Worm (Caenorhabditis elegans) whole organism, L1 larva: ENCODE measurements around the gene C44B9.3.

Experiments used
- blmp-1 ChIP-seq: fragments of 150-350 bp; optimal IDR thresholded peaks from 2 replicates; lab custom pipeline; 2014; ENCODE audit warnings: missing biosample characterization, missing genetic modification characterization
- ceh-82 ChIP-seq, 3 experiments: fragments of 150-350 bp in 1 of 3; sonication (generic microtip) in 2 of 3; optimal IDR thresholded peaks; 2 replicates each; lab custom pipeline; 2014 to 2017; ENCODE audit warnings: missing biosample characterization in 3 of 3, missing genetic modification characterization in 3 of 3
- ceh-90 ChIP-seq: sonication (generic microtip); optimal IDR thresholded peaks from 2 replicates; lab custom pipeline; 2016; ENCODE audit warnings: missing genetic modification characterization, missing compliant biosample characterization
- efl-3 ChIP-seq: fragments of 200-800 bp; sonication (Bioruptor generic); optimal IDR thresholded peaks from 2 replicates; lab custom pipeline; 2018; ENCODE audit warnings: mild to moderate bottlenecking, missing genetic modification characterization, missing compliant biosample characterization
- egl-27 ChIP-seq, 2 experiments: fragments of 150-350 bp in 1 of 2; sonication (generic microtip); optimal IDR thresholded peaks; 3 replicates each; lab custom pipeline; 2017 to 2018; ENCODE audit warnings: missing biosample characterization in 2 of 2, missing genetic modification characterization in 2 of 2, missing genetic modification reagents in 2 of 2
- hlh-4 ChIP-seq: sonication (generic microtip); optimal IDR thresholded peaks from 2 replicates; lab custom pipeline; 2016; ENCODE audit warnings: mild to moderate bottlenecking, missing genetic modification characterization, missing compliant biosample characterization
- irx-1 ChIP-seq: sonication (generic microtip); optimal IDR thresholded peaks from 2 replicates; lab custom pipeline; 2016; ENCODE audit warnings: missing genetic modification characterization, missing compliant biosample characterization
- lsy-2 ChIP-seq, 2 experiments: fragments of 150-350 bp; optimal IDR thresholded peaks; 2 replicates each; lab custom pipeline; 2014; ENCODE audit warnings: missing biosample characterization in 2 of 2, missing genetic modification characterization in 2 of 2
- nhr-28 ChIP-seq: fragments of 150-350 bp; optimal IDR thresholded peaks from 2 replicates; lab custom pipeline; 2014; ENCODE audit warnings: missing biosample characterization, missing genetic modification characterization
- nhr-76 ChIP-seq: sonication (generic microtip); optimal IDR thresholded peaks from 2 replicates; lab custom pipeline; 2017; ENCODE audit warnings: missing biosample characterization, missing genetic modification characterization
- snpc-4 ChIP-seq: fragments of 150-350 bp; optimal IDR thresholded peaks from 2 replicates; lab custom pipeline; 2014; ENCODE audit warnings: missing biosample characterization, missing genetic modification characterization
- unc-62 ChIP-seq: fragments of 150-350 bp; optimal IDR thresholded peaks from 2 replicates; lab custom pipeline; 2014; ENCODE audit warnings: missing biosample characterization, missing genetic modification reagents, missing genetic modification characterization
- ztf-4 ChIP-seq: fragments of 150-350 bp; optimal IDR thresholded peaks from 2 replicates; lab custom pipeline; 2014; ENCODE audit warnings: missing biosample characterization, missing genetic modification characterization

DNA sequence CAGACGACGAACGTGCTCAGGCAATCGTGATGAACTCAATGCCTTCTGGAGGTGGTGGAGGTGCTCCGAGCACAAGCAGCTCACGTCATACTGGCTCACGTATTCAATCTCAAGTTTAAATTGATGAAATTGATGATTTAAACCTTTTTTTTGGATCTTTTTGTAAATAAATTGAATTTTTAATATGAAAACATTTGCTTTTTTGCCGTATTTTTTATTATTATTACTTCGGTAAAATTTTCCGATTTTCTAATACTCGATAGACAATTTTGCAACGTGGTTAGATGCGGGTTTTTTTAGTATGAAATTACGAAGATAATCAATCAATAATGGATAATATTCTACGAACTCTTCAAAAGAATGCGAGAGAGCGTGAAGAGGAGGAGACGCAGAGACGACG, 22.0 kb downstream of the C44B9.3 start, which contains the start of gene oxi-1:
- no peak for TF ChIP-seq ceh-82 (tag; optimal IDR thresholded peaks at IDR 0.05; lab: Kevin White, UChicago)
- TF ChIP-seq egl-27 (tag; optimal IDR thresholded peaks at IDR 0.05; lab: Kevin White, UChicago): no peak
- TF ChIP-seq efl-3: no peak
- TF ChIP-seq irx-1 (tag; lab: Kevin White, UChicago): no peak
- TF ChIP-seq nhr-76: no peak
- no peak for TF ChIP-seq nhr-28 (tag; lab: Kevin White, UChicago)
- no peak for TF ChIP-seq ztf-4
- no peak for TF ChIP-seq hlh-4 (tag; lab: Kevin White, UChicago)
- TF ChIP-seq blmp-1 (tag; lab: Kevin White, UChicago): no peak
- TF ChIP-seq snpc-4 (tag; lab: Kevin White, UChicago): no peak
- no peak for TF ChIP-seq lsy-2 (tag; optimal IDR thresholded peaks at IDR 0.05; lab: Kevin White, UChicago)
- TF ChIP-seq ceh-90 (tag; lab: Kevin White, UChicago): no peak
- TF ChIP-seq unc-62 (GFP tag; lab: Kevin White, UChicago): no peak
